Worm (Caenorhabditis elegans) whole organism, L1 larva: Measurements from ENCODE around the gene W04H10.5.

Source experiments
- C16A3.4 ChIP-seq: fragments of 150-350 bp; optimal IDR thresholded peaks from 2 replicates; lab custom pipeline; 2014; ENCODE audit warnings: missing biosample characterization, missing genetic modification characterization
- C34B4.2 ChIP-seq: sonication (generic microtip); optimal IDR thresholded peaks from 2 replicates; lab custom pipeline; 2017; ENCODE audit warnings: mild to moderate bottlenecking, missing genetic modification characterization, missing compliant biosample characterization
- aha-1 ChIP-seq: fragments of 150-350 bp; optimal IDR thresholded peaks from 2 replicates; lab custom pipeline; 2014; ENCODE audit warnings: missing biosample characterization, missing genetic modification characterization
- alr-1 ChIP-seq: fragments of 200-800 bp; sonication (Bioruptor generic); optimal IDR thresholded peaks from 2 replicates; lab custom pipeline; 2018; ENCODE audit warnings: borderline replicate concordance, mild to moderate bottlenecking, missing genetic modification characterization, missing compliant biosample characterization
- aly-2 ChIP-seq: fragments of 150-350 bp; optimal IDR thresholded peaks from 2 replicates; lab custom pipeline; 2014; ENCODE audit warnings: missing biosample characterization, missing genetic modification characterization
- ama-1 ChIP-seq: fragments of 150-350 bp; optimal IDR thresholded peaks from 2 replicates; lab custom pipeline; 2014
- blmp-1 ChIP-seq: fragments of 150-350 bp; optimal IDR thresholded peaks from 2 replicates; lab custom pipeline; 2014; ENCODE audit warnings: missing biosample characterization, missing genetic modification characterization
- ceh-63 ChIP-seq: fragments of 200-800 bp; sonication (Bioruptor generic); optimal IDR thresholded peaks from 2 replicates; lab custom pipeline; 2018; ENCODE audit warnings: mild to moderate bottlenecking, missing genetic modification characterization, missing compliant biosample characterization
- ceh-8 ChIP-seq: fragments of 200-800 bp; sonication (Bioruptor generic); optimal IDR thresholded peaks from 2 replicates; lab custom pipeline; 2018; ENCODE audit warnings: mild to moderate bottlenecking, missing genetic modification characterization, moderate library complexity, missing compliant biosample characterization
- ceh-90 ChIP-seq: sonication (generic microtip); optimal IDR thresholded peaks from 2 replicates; lab custom pipeline; 2016; ENCODE audit warnings: missing genetic modification characterization, missing compliant biosample characterization
- ces-1 ChIP-seq: fragments of 150-350 bp; optimal IDR thresholded peaks from 2 replicates; lab custom pipeline; 2014; ENCODE audit warnings: missing biosample characterization, missing genetic modification reagents, missing genetic modification characterization
- dpl-1 ChIP-seq, 3 experiments: fragments of 150-350 bp in 2 of 3; sonication (generic microtip) in 1 of 3; optimal IDR thresholded peaks; 2 replicates each; lab custom pipeline; 2014 to 2017; ENCODE audit warnings: missing biosample characterization in 3 of 3, missing genetic modification characterization in 3 of 3, missing genetic modification reagents in 3 of 3
- dsc-1 ChIP-seq: sonication (generic microtip); optimal IDR thresholded peaks from 2 replicates; lab custom pipeline; 2016; ENCODE audit warnings: mild to moderate bottlenecking, missing genetic modification characterization, missing compliant biosample characterization
- efl-1 ChIP-seq, 4 experiments: fragments of 150-350 bp; optimal IDR thresholded peaks in 3 of 4; peaks in 1 of 4; 1 replicate in 1 of 4; 2 replicates in 3 of 4; lab custom pipeline; 2014; ENCODE audit warnings: missing biosample characterization in 2 of 4, missing genetic modification characterization in 2 of 4, missing genetic modification reagents in 2 of 4
- egl-27 ChIP-seq, 2 experiments: fragments of 150-350 bp in 1 of 2; sonication (generic microtip); optimal IDR thresholded peaks; 3 replicates each; lab custom pipeline; 2017 to 2018; ENCODE audit warnings: missing biosample characterization in 2 of 2, missing genetic modification characterization in 2 of 2, missing genetic modification reagents in 2 of 2
- elt-2 ChIP-seq: sonication (generic microtip); optimal IDR thresholded peaks from 2 replicates; lab custom pipeline; 2016; ENCODE audit warnings: missing genetic modification characterization, mild to moderate bottlenecking, inconsistent platforms, missing compliant biosample characterization, missing genetic modification reagents
- ets-5 ChIP-seq: fragments of 200-800 bp; sonication (Bioruptor generic); IDR thresholded peaks from 2 replicates; pipeline ENCODE4 v1.3.6; 2022; ENCODE audit warnings: missing genetic modification characterization, missing compliant biosample characterization
- fkh-10 ChIP-seq: sonication (generic microtip); optimal IDR thresholded peaks from 2 replicates; lab custom pipeline; 2017; ENCODE audit warnings: missing biosample characterization, missing genetic modification reagents, missing genetic modification characterization
- fkh-8 ChIP-seq: sonication (generic microtip); optimal IDR thresholded peaks from 2 replicates; lab custom pipeline; 2016; ENCODE audit warnings: mild to moderate bottlenecking, missing genetic modification characterization, missing compliant biosample characterization
- fos-1 ChIP-seq: fragments of 150-350 bp; optimal IDR thresholded peaks from 2 replicates; lab custom pipeline; 2014; ENCODE audit warnings: missing biosample characterization, missing genetic modification characterization
- hlh-17 ChIP-seq: fragments of 200-800 bp; sonication (Bioruptor generic); optimal IDR thresholded peaks from 2 replicates; lab custom pipeline; 2018; ENCODE audit warnings: missing genetic modification characterization, mild to moderate bottlenecking, missing compliant biosample characterization, moderate library complexity, borderline replicate concordance
- irx-1 ChIP-seq: sonication (generic microtip); optimal IDR thresholded peaks from 2 replicates; lab custom pipeline; 2016; ENCODE audit warnings: missing genetic modification characterization, missing compliant biosample characterization
- lin-15B ChIP-seq: fragments of 150-350 bp; sonication (generic microtip); optimal IDR thresholded peaks from 3 replicates; lab custom pipeline; 2014; ENCODE audit warnings: missing biosample characterization, missing genetic modification characterization
- mef-2 ChIP-seq: fragments of 150-350 bp; optimal IDR thresholded peaks from 2 replicates; lab custom pipeline; 2014; ENCODE audit warnings: missing biosample characterization, missing genetic modification characterization
- mep-1 ChIP-seq: fragments of 150-350 bp; optimal IDR thresholded peaks from 2 replicates; lab custom pipeline; 2014; ENCODE audit warnings: missing biosample characterization, missing genetic modification characterization
- nhr-237 ChIP-seq: fragments of 150-350 bp; optimal IDR thresholded peaks from 2 replicates; lab custom pipeline; 2014; ENCODE audit warnings: missing biosample characterization, missing genetic modification characterization
- nhr-28 ChIP-seq: fragments of 150-350 bp; optimal IDR thresholded peaks from 2 replicates; lab custom pipeline; 2014; ENCODE audit warnings: missing biosample characterization, missing genetic modification characterization
- nhr-47 ChIP-seq: sonication (generic microtip); optimal IDR thresholded peaks from 2 replicates; lab custom pipeline; 2016; ENCODE audit warnings: mild to moderate bottlenecking, missing genetic modification characterization, moderate library complexity, missing compliant biosample characterization
- nhr-76 ChIP-seq: sonication (generic microtip); optimal IDR thresholded peaks from 2 replicates; lab custom pipeline; 2017; ENCODE audit warnings: missing biosample characterization, missing genetic modification characterization
- nhr-84 ChIP-seq: sonication (generic microtip); optimal IDR thresholded peaks from 2 replicates; lab custom pipeline; 2017; ENCODE audit warnings: missing biosample characterization, missing genetic modification characterization
- nhr-85 ChIP-seq: sonication (generic microtip); peaks from one replicate; lab custom pipeline; 2016; ENCODE audit warnings: missing genetic modification characterization, inconsistent platforms, missing compliant biosample characterization
- nhr-90 ChIP-seq: sonication (generic microtip); optimal IDR thresholded peaks from 2 replicates; lab custom pipeline; 2016; ENCODE audit warnings: mild to moderate bottlenecking, missing genetic modification characterization, missing compliant biosample characterization; ENCODE audit not compliant: poor library complexity
- pax-3 ChIP-seq: fragments of 200-800 bp; sonication (Bioruptor generic); optimal IDR thresholded peaks from 2 replicates; lab custom pipeline; 2018; ENCODE audit warnings: mild to moderate bottlenecking, missing genetic modification characterization, moderate library complexity, missing compliant biosample characterization
- pqm-1 ChIP-seq: sonication (generic microtip); optimal IDR thresholded peaks from 3 replicates; lab custom pipeline; 2017; ENCODE audit warnings: missing biosample characterization, missing genetic modification characterization
- skn-1 ChIP-seq: fragments of 150-350 bp; optimal IDR thresholded peaks from 2 replicates; lab custom pipeline; 2014; ENCODE audit warnings: missing biosample characterization, missing genetic modification characterization
- snpc-4 ChIP-seq: fragments of 150-350 bp; optimal IDR thresholded peaks from 2 replicates; lab custom pipeline; 2014; ENCODE audit warnings: missing biosample characterization, missing genetic modification characterization
- snu-23 ChIP-seq: sonication (generic microtip); optimal IDR thresholded peaks from 2 replicates; lab custom pipeline; 2016; ENCODE audit warnings: missing genetic modification characterization, missing compliant biosample characterization
- tbx-2 ChIP-seq: sonication (generic microtip); optimal IDR thresholded peaks from 2 replicates; lab custom pipeline; 2016; ENCODE audit warnings: missing genetic modification characterization, missing compliant biosample characterization
- tlp-1 ChIP-seq: fragments of 150-350 bp; optimal IDR thresholded peaks from 2 replicates; lab custom pipeline; 2014; ENCODE audit warnings: missing biosample characterization, missing genetic modification characterization
- unc-130 ChIP-seq: fragments of 150-350 bp; optimal IDR thresholded peaks from 2 replicates; lab custom pipeline; 2017; ENCODE audit warnings: missing biosample characterization, missing genetic modification characterization, inconsistent platforms
- unc-62 ChIP-seq: fragments of 150-350 bp; optimal IDR thresholded peaks from 2 replicates; lab custom pipeline; 2014; ENCODE audit warnings: missing biosample characterization, missing genetic modification reagents, missing genetic modification characterization
- unc-98 ChIP-seq: fragments of 200-800 bp; sonication (Bioruptor generic); IDR thresholded peaks from 2 replicates; pipeline ENCODE4 v1.3.6; 2022; ENCODE audit warnings: missing genetic modification characterization, missing compliant biosample characterization
- zag-1 ChIP-seq: fragments of 150-350 bp; optimal IDR thresholded peaks from 2 replicates; lab custom pipeline; 2014; ENCODE audit warnings: missing biosample characterization, missing genetic modification characterization

Gene W04H10.5

ce11 chrII:602969-603368 is 3.2 kb upstream of the W04H10.5 start (continued):
- TF ChIP-seq efl-1 (optimal IDR thresholded peaks at IDR 0.05; lab: Kevin White, UChicago) (peak; percentile 61 to 68), efl-1 (GFP tag; optimal IDR thresholded peaks at IDR 0.05 in 1 of 2; lab: Kevin White, UChicago) (peak; percentile 53 to 81), tlp-1 (tag; lab: Kevin White, UChicago) (no peak), ets-5 (no peak), mef-2 (tag; lab: Kevin White, UChicago) (no peak), unc-98 (GFP tag; lab: Robert Waterston, UW) (no peak), elt-2 (tag; lab: Kevin White, UChicago) (no peak), ceh-63 (GFP tag; lab: Kevin White, UChicago) (no peak), ama-1 (lab: Kevin White, UChicago) (no peak), hlh-17 (GFP tag; lab: Kevin White, UChicago) (no peak), fos-1 (no peak), aly-2 (tag; lab: Kevin White, UChicago) (no peak), mep-1 (tag; lab: Kevin White, UChicago) (peak; percentile 87), dpl-1 (GFP tag; optimal IDR thresholded peaks at IDR 0.05; lab: Kevin White, UChicago) (peak; percentile 34 to 57 (median 49)), irx-1 (tag; lab: Kevin White, UChicago) (peak; percentile 45), nhr-47 (tag; lab: Kevin White, UChicago) (peak; percentile 40), fkh-10 (GFP tag; lab: Kevin White, UChicago) (no peak), skn-1 (tag; lab: Kevin White, UChicago) (peak; percentile 76), nhr-90 (tag; lab: Kevin White, UChicago) (no peak), pax-3 (no peak), snu-23 (GFP tag; lab: Kevin White, UChicago) (peak; percentile 82), aha-1 (tag; lab: Kevin White, UChicago) (no peak), nhr-85 (tag; lab: Kevin White, UChicago) (peak; percentile 83), zag-1 (tag; lab: Kevin White, UChicago) (no peak), nhr-76 (tag; lab: Kevin White, UChicago) (no peak), tbx-2 (tag; lab: Kevin White, UChicago) (peak; percentile 66), pqm-1 (tag; lab: Kevin White, UChicago) (no peak), unc-62 (GFP tag; lab: Kevin White, UChicago) (no peak), fkh-8 (peak; percentile 27), unc-130 (no peak), ceh-8 (GFP tag; lab: Kevin White, UChicago) (no peak), egl-27 (tag; optimal IDR thresholded peaks at IDR 0.05; lab: Kevin White, UChicago) (no peak), nhr-84 (tag; lab: Kevin White, UChicago) (no peak)

- TF ChIP-seq snu-23 (GFP tag; lab: Kevin White, UChicago) (no peak), dsc-1 (tag; lab: Kevin White, UChicago) (no peak), nhr-28 (no peak), ceh-90 (tag; lab: Kevin White, UChicago) (no peak), nhr-237 (tag; lab: Kevin White, UChicago) (no peak), nhr-90 (tag; lab: Kevin White, UChicago) (no peak), ces-1 (GFP tag; lab: Kevin White, UChicago) (no peak), C34B4.2 (tag; lab: Kevin White, UChicago) (no peak), alr-1 (tag; lab: Kevin White, UChicago) (no peak), C16A3.4 (tag; lab: Kevin White, UChicago) (no peak), pax-3 (no peak)
These were observed 866 bp upstream of the W04H10.5 start, which contains the start of gene W04H10.2 for ce11 chrII:605267-605666. W04H10.2 (plus strand) TSS chrII:605567.

- TF ChIP-seq snu-23 (GFP tag; lab: Kevin White, UChicago) (peak; percentile 31), dpl-1 (GFP tag; optimal IDR thresholded peaks at IDR 0.05; lab: Kevin White, UChicago) (peak in 2 of 3 experiments; percentile 20 to 24), C16A3.4 (tag; lab: Kevin White, UChicago) (no peak), hlh-17 (GFP tag; lab: Kevin White, UChicago) (no peak), snpc-4 (tag; lab: Kevin White, UChicago) (no peak), nhr-85 (tag; lab: Kevin White, UChicago) (peak; percentile 78), lin-15B (tag; lab: Kevin White, UChicago) (no peak), nhr-28 (no peak), blmp-1 (tag; lab: Kevin White, UChicago) (peak; percentile 36)
These were observed 2.2 kb downstream of the W04H10.5 start, which contains the start of gene W04H10.6 for ce11 chrII:608341-608740. W04H10.6 (minus strand) TSS chrII:608441.
